Worm (Caenorhabditis elegans) whole organism, L1 larva: ENCODE data around the gene pelo-1.

Experiments used
- ama-1 ChIP-seq: fragments of 150-350 bp; optimal IDR thresholded peaks from 2 replicates; lab custom pipeline; 2014
- dpl-1 ChIP-seq, 3 experiments: fragments of 150-350 bp in 2 of 3; sonication (generic microtip) in 1 of 3; optimal IDR thresholded peaks; 2 replicates each; lab custom pipeline; 2014 to 2017; ENCODE audit warnings: missing biosample characterization in 3 of 3, missing genetic modification characterization in 3 of 3, missing genetic modification reagents in 3 of 3

ce11 chrIII:4241181-4241580 lies 37.2 kb upstream of the pelo-1 start:
- TF ChIP-seq ama-1 (lab: Kevin White, UChicago) (no peak), dpl-1 (GFP tag; optimal IDR thresholded peaks at IDR 0.05; lab: Kevin White, UChicago) (no peak)
